Fruit fly (Drosophila melanogaster) whole organism, embryonic: ENCODE results near the gene CG34310.

Experiments
- Aef1 ChIP-seq: fragments of 200-800 bp; sonication (Bioruptor generic); IDR thresholded peaks from 3 replicates; pipeline ENCODE4 v1.3.6; 2022; ENCODE audit warnings: missing biosample characterization, missing genetic modification characterization
- B-H2 ChIP-seq: fragments of 200-800 bp; sonication (Bioruptor generic); optimal IDR thresholded peaks from 2 replicates; lab custom pipeline; 2018; ENCODE audit warnings: missing biosample characterization, mild to moderate bottlenecking, missing genetic modification characterization
- BtbVII ChIP-seq: fragments of 200-800 bp; sonication (Bioruptor generic); optimal IDR thresholded peaks from 3 replicates; lab custom pipeline; 2017; ENCODE audit warnings: missing biosample characterization, mild to moderate bottlenecking, missing genetic modification characterization
- CG10431 ChIP-seq: fragments of 200-800 bp; sonication (Bioruptor generic); optimal IDR thresholded peaks from 3 replicates; lab custom pipeline; 2018; ENCODE audit warnings: missing biosample characterization, mild to moderate bottlenecking, missing genetic modification characterization
- CG11247 ChIP-seq: fragments of 200-800 bp; sonication (Bioruptor generic); IDR thresholded peaks from 2 replicates; pipeline ENCODE4 v1.3.6; 2022; ENCODE audit warnings: missing biosample characterization, missing genetic modification characterization
- CG11723 ChIP-seq: fragments of 200-800 bp; sonication (Bioruptor generic); optimal IDR thresholded peaks from 2 replicates; lab custom pipeline; 2017; ENCODE audit warnings: missing biosample characterization, mild to moderate bottlenecking, missing genetic modification characterization
- CG12071 ChIP-seq: fragments of 200-800 bp; sonication (Bioruptor generic); optimal IDR thresholded peaks from 3 replicates; lab custom pipeline; 2018; ENCODE audit warnings: missing biosample characterization, mild to moderate bottlenecking, missing genetic modification characterization
- CG13424 ChIP-seq: fragments of 200-800 bp; sonication (Bioruptor generic); optimal IDR thresholded peaks from 2 replicates; lab custom pipeline; 2019; ENCODE audit warnings: missing biosample characterization, mild to moderate bottlenecking, missing genetic modification characterization, moderate library complexity
- CG16863 ChIP-seq: fragments of 200-800 bp; sonication (Bioruptor generic); optimal IDR thresholded peaks from 3 replicates; lab custom pipeline; 2016; ENCODE audit warnings: missing biosample characterization, missing genetic modification characterization
- CG17359 ChIP-seq: fragments of 200-800 bp; sonication (Bioruptor generic); optimal IDR thresholded peaks from 3 replicates; lab custom pipeline; 2018; ENCODE audit warnings: missing biosample characterization, mild to moderate bottlenecking, missing genetic modification characterization, moderate library complexity
- CG17385 ChIP-seq: fragments of 200-800 bp; sonication (Bioruptor generic); optimal IDR thresholded peaks from 3 replicates; lab custom pipeline; 2018; ENCODE audit warnings: missing biosample characterization, mild to moderate bottlenecking, missing genetic modification characterization
- CG18619 ChIP-seq: fragments of 200-800 bp; sonication (Bioruptor generic); optimal IDR thresholded peaks from 3 replicates; lab custom pipeline; 2017; ENCODE audit warnings: missing biosample characterization, mild to moderate bottlenecking, missing genetic modification characterization
- CG32772 ChIP-seq: fragments of 200-800 bp; sonication (Bioruptor generic); IDR thresholded peaks from 2 replicates; pipeline ENCODE4 v1.3.6; 2022; ENCODE audit warnings: missing biosample characterization, missing genetic modification characterization
- CG43689 ChIP-seq: fragments of 200-800 bp; sonication (Bioruptor generic); IDR thresholded peaks from 2 replicates; pipeline ENCODE4 v1.3.6; 2022; ENCODE audit warnings: missing biosample characterization, missing genetic modification characterization
- CG4854 ChIP-seq: fragments of 200-800 bp; sonication (Bioruptor generic); optimal IDR thresholded peaks from 2 replicates; lab custom pipeline; 2016; ENCODE audit warnings: missing biosample characterization, missing genetic modification characterization, inconsistent platforms
- CG7372 ChIP-seq: fragments of 200-800 bp; sonication (Bioruptor generic); IDR thresholded peaks from 2 replicates; pipeline ENCODE4 v1.3.6; 2022; ENCODE audit warnings: missing biosample characterization, missing genetic modification characterization
- CG8089 ChIP-seq: fragments of 200-800 bp; sonication (Bioruptor generic); optimal IDR thresholded peaks from 3 replicates; lab custom pipeline; 2016; ENCODE audit warnings: missing biosample characterization, missing genetic modification characterization
- CTCF ChIP-seq: fragments of 200-800 bp; sonication (Bioruptor generic); optimal IDR thresholded peaks from 2 replicates; lab custom pipeline; 2017; ENCODE audit warnings: missing biosample characterization, mild to moderate bottlenecking, missing genetic modification characterization, moderate library complexity
- CkIIα-i1 ChIP-seq: fragments of 200-800 bp; sonication (Bioruptor generic); IDR thresholded peaks from 2 replicates; pipeline ENCODE4 v1.3.6; 2022; ENCODE audit warnings: missing biosample characterization, missing genetic modification characterization
- D ChIP-seq, 2 experiments: fragments of 200-800 bp in 1 of 2; fragments of >200 bp in 1 of 2; sonication (Bioruptor generic) in 1 of 2; optimal IDR thresholded peaks; 2 replicates in 1 of 2; 3 replicates in 1 of 2; lab custom pipeline; 2017; ENCODE audit warnings: mild to moderate bottlenecking in 1 of 2, missing biosample characterization in 1 of 2, missing genetic modification characterization in 1 of 2, missing genetic modification reagents in 1 of 2
- Dll ChIP-seq: fragments of 200-800 bp; sonication (Bioruptor generic); IDR thresholded peaks from 4 replicates; pipeline ENCODE4 v1.3.6; 2022; ENCODE audit warnings: missing biosample characterization, missing genetic modification characterization; ENCODE audit not compliant: partially characterized antibody
- Doc3 ChIP-seq: fragments of 200-800 bp; sonication (Bioruptor generic); IDR thresholded peaks from 3 replicates; pipeline ENCODE4 v1.3.6; 2022; ENCODE audit warnings: missing biosample characterization, missing genetic modification characterization; ENCODE audit not compliant: partially characterized antibody
- ERR ChIP-seq: fragments of 200-800 bp; sonication (Bioruptor generic); optimal IDR thresholded peaks from 2 replicates; lab custom pipeline; 2016; ENCODE audit warnings: missing biosample characterization, missing genetic modification characterization
- Elba2 ChIP-seq: fragments of 200-800 bp; sonication (Bioruptor generic); optimal IDR thresholded peaks from 3 replicates; lab custom pipeline; 2016; ENCODE audit warnings: missing biosample characterization, missing genetic modification characterization
- HLHmδ ChIP-seq: fragments of 200-800 bp; sonication (Bioruptor generic); optimal IDR thresholded peaks from 2 replicates; lab custom pipeline; 2018; ENCODE audit warnings: missing biosample characterization, mild to moderate bottlenecking, missing genetic modification characterization, moderate library complexity
- Mad ChIP-seq: fragments of 200-800 bp; sonication (Bioruptor generic); optimal IDR thresholded peaks from 2 replicates; lab custom pipeline; 2016; ENCODE audit warnings: missing biosample characterization, missing genetic modification characterization
- Med ChIP-seq: fragments of 200-800 bp; sonication (Bioruptor generic); peaks from one replicate; lab custom pipeline; 2016; ENCODE audit warnings: missing biosample characterization, missing genetic modification characterization, mild to moderate bottlenecking, inconsistent platforms, moderate library complexity
- Oli ChIP-seq: fragments of 200-800 bp; sonication (Bioruptor generic); optimal IDR thresholded peaks from 2 replicates; lab custom pipeline; 2018; ENCODE audit warnings: missing biosample characterization, mild to moderate bottlenecking, missing genetic modification characterization, moderate library complexity
- Optix ChIP-seq: fragments of 200-800 bp; sonication (Bioruptor generic); IDR thresholded peaks from 3 replicates; pipeline ENCODE4 v1.3.6; 2022; ENCODE audit warnings: missing biosample characterization, missing genetic modification characterization
- Sry-β ChIP-seq: fragments of 200-800 bp; sonication (Bioruptor generic); optimal IDR thresholded peaks from 2 replicates; lab custom pipeline; 2018; ENCODE audit warnings: missing biosample characterization, mild to moderate bottlenecking, missing genetic modification characterization, moderate library complexity
- Xbp1 ChIP-seq: fragments of 200-800 bp; sonication (Bioruptor generic); optimal IDR thresholded peaks from 3 replicates; lab custom pipeline; 2016; ENCODE audit warnings: missing biosample characterization, mild to moderate bottlenecking, missing genetic modification characterization
- bowl ChIP-seq: fragments of 200-800 bp; sonication (Bioruptor generic); IDR thresholded peaks from 2 replicates; pipeline ENCODE4 v1.3.6; 2022; ENCODE audit warnings: missing biosample characterization, missing genetic modification characterization
- br ChIP-seq: fragments of >200 bp; optimal IDR thresholded peaks from 2 replicates; lab custom pipeline; 2017
- danr ChIP-seq: fragments of 200-800 bp; sonication (Bioruptor generic); IDR thresholded peaks from 2 replicates; pipeline ENCODE4 v1.3.6; 2022; ENCODE audit warnings: missing biosample characterization, missing genetic modification characterization
- dmrt11E ChIP-seq: fragments of 200-800 bp; sonication (Bioruptor generic); optimal IDR thresholded peaks from 3 replicates; lab custom pipeline; 2018; ENCODE audit warnings: missing biosample characterization, mild to moderate bottlenecking, missing genetic modification characterization, moderate library complexity
- dpn ChIP-seq, 2 experiments: fragments of 200-800 bp; sonication (Bioruptor generic); optimal IDR thresholded peaks; 3 replicates each; lab custom pipeline; 2016; ENCODE audit warnings: missing biosample characterization in 2 of 2, missing genetic modification characterization in 2 of 2
- fd102C ChIP-seq: fragments of 200-800 bp; sonication (Bioruptor generic); optimal IDR thresholded peaks from 2 replicates; lab custom pipeline; 2018; ENCODE audit warnings: missing biosample characterization, mild to moderate bottlenecking, missing genetic modification characterization, moderate library complexity
- gcm2 ChIP-seq: fragments of 200-800 bp; sonication (Bioruptor generic); optimal IDR thresholded peaks from 2 replicates; lab custom pipeline; 2016; ENCODE audit warnings: missing biosample characterization, missing genetic modification characterization
- gfzf ChIP-seq: fragments of 200-800 bp; sonication (Bioruptor generic); optimal IDR thresholded peaks from 2 replicates; lab custom pipeline; 2016; ENCODE audit warnings: missing biosample characterization, mild to moderate bottlenecking, missing genetic modification characterization, moderate library complexity
- ken ChIP-seq: fragments of 200-800 bp; sonication (Bioruptor generic); IDR thresholded peaks from 3 replicates; pipeline ENCODE4 v1.3.6; 2022; ENCODE audit warnings: missing biosample characterization, missing genetic modification characterization
- lola ChIP-seq, 3 experiments: fragments of >200 bp in 2 of 3; fragments of 200-800 bp in 1 of 3; sonication (Bioruptor generic) in 1 of 3; optimal IDR thresholded peaks; 2 replicates each; lab custom pipeline; 2017 to 2019; ENCODE audit warnings: missing biosample characterization in 3 of 3, missing genetic modification characterization in 3 of 3, mild to moderate bottlenecking in 1 of 3, moderate library complexity in 1 of 3
- oc ChIP-seq: fragments of 200-800 bp; sonication (Bioruptor generic); optimal IDR thresholded peaks from 2 replicates; lab custom pipeline; 2018; ENCODE audit warnings: missing biosample characterization, mild to moderate bottlenecking, missing genetic modification characterization, moderate library complexity
- pb ChIP-seq: fragments of 200-800 bp; sonication (Bioruptor generic); optimal IDR thresholded peaks from 3 replicates; lab custom pipeline; 2016; ENCODE audit warnings: missing biosample characterization, missing genetic modification characterization
- pita ChIP-seq: fragments of 200-800 bp; sonication (Bioruptor generic); optimal IDR thresholded peaks from 2 replicates; lab custom pipeline; 2017; ENCODE audit warnings: missing biosample characterization, mild to moderate bottlenecking, missing genetic modification characterization
- sens ChIP-seq: fragments of 200-800 bp; sonication (Bioruptor generic); peaks from one replicate; lab custom pipeline; 2016; ENCODE audit warnings: missing biosample characterization, missing genetic modification characterization
- sima ChIP-seq: fragments of 200-800 bp; sonication (Bioruptor generic); optimal IDR thresholded peaks from 2 replicates; lab custom pipeline; 2016; ENCODE audit warnings: missing biosample characterization, missing genetic modification characterization
- sr ChIP-seq: fragments of 200-800 bp; sonication (Bioruptor generic); IDR thresholded peaks from 3 replicates; pipeline ENCODE4 v1.3.6; 2022; ENCODE audit warnings: missing biosample characterization, missing genetic modification characterization
- stwl ChIP-seq: fragments of 200-800 bp; sonication (Bioruptor generic); optimal IDR thresholded peaks from 3 replicates; lab custom pipeline; 2018; ENCODE audit warnings: missing biosample characterization, mild to moderate bottlenecking, missing genetic modification characterization, moderate library complexity
- tap ChIP-seq: fragments of 200-800 bp; optimal IDR thresholded peaks from 3 replicates; lab custom pipeline; 2019; ENCODE audit warnings: missing biosample characterization, mild to moderate bottlenecking, missing genetic modification characterization, moderate library complexity
- yki ChIP-seq: fragments of >200 bp; optimal IDR thresholded peaks from 3 replicates; lab custom pipeline; 2018

CG34310 gene

DNA sequence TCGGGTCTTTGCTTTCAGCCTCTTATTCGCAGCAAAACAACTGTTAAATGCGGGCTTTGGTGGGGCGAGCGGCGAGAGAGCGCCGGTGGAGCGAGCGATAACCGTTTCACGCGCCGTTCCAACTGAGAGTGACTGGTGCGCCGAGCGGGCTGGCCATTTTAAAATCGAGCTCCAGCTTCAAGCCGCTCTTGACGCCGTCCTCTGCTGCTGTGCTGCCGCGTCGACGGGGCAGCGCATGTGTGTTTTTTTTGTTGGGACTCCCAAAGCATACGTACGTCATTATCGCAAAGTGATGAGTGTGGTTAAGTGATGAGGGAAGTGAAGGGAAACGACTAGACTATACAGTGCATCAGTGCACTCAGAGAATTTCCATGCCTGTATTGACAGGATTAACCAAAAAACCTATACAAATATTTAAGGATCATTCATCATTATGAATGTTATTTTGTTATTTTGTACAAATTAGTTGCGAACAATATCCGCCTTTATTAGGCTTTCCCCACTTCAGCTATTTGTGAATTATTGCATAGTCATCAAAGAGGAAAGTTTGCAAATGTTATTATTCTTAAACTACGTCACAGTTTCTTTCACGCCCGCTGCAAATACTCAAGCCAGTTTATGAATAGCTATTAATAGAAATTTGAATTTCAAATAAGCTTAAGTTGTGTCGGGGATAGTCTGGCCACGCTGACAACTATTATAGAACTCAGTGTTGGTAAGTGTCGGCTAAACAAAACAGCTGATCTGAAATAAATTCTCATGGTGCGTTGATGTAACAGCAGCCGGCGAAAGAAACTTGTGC lies 9.9 kb downstream of the CG34310 start, which contains the start of gene Spn27A (continued):
- no peak for TF ChIP-seq Doc3 (GFP tag; lab: Robert Waterston, UW)
- peak; percentile 64 for TF ChIP-seq Xbp1 (GFP tag; lab: Kevin White, UChicago)
- peak; percentile 95 for TF ChIP-seq Med (GFP tag; lab: Kevin White, UChicago)
- peak; percentile 78 for TF ChIP-seq B-H2 (GFP tag; lab: Kevin White, UChicago)
- no peak for TF ChIP-seq gcm2 (GFP tag; lab: Kevin White, UChicago)
- peak; percentile 43 for TF ChIP-seq dmrt11E (tag; lab: Kevin White, UChicago)
- TF ChIP-seq stwl (tag; lab: Kevin White, UChicago), result peak; percentile 90
- TF ChIP-seq br, result no peak
- peak; percentile 19 for TF ChIP-seq Elba2
- no peak for TF ChIP-seq bowl (GFP tag; lab: Robert Waterston, UW)
- TF ChIP-seq dpn (GFP tag; optimal IDR thresholded peaks at IDR 0.05; lab: Kevin White, UChicago), result peak; percentile 17 to 59
- no peak for TF ChIP-seq CG43689 (GFP tag; lab: Robert Waterston, UW)
- TF ChIP-seq CG18619 (GFP tag; lab: Kevin White, UChicago), result no peak
- TF ChIP-seq Oli (tag; lab: Kevin White, UChicago), result peak; percentile 63
- peak; percentile 31 for TF ChIP-seq CTCF (GFP tag; lab: Kevin White, UChicago)
- TF ChIP-seq CG10431, result no peak
- TF ChIP-seq CkIIα-i1 (GFP tag; lab: Robert Waterston, UW), result no peak
- TF ChIP-seq ERR, result peak; percentile 19
- peak; percentile 64 for TF ChIP-seq BtbVII (GFP tag; lab: Kevin White, UChicago)
- peak; percentile 35 for TF ChIP-seq CG4854 (GFP tag; lab: Kevin White, UChicago)
- TF ChIP-seq CG16863 (GFP tag; lab: Kevin White, UChicago), result peak; percentile 52
- no peak for TF ChIP-seq HLHmδ
- TF ChIP-seq sr, result no peak
- TF ChIP-seq sens, result peak; percentile 97
- no peak for TF ChIP-seq yki (lab: Kevin White, UChicago)
- peak; percentile 61 for TF ChIP-seq CG13424 (tag; lab: Kevin White, UChicago)
- peak; percentile 39; the same call in 1 of the 2 replicates for TF ChIP-seq CG32772 (GFP tag; lab: Robert Waterston, UW)
- peak; percentile 70 for TF ChIP-seq CG17359 (tag; lab: Kevin White, UChicago)
- TF ChIP-seq CG8089 (GFP tag; lab: Kevin White, UChicago), result peak; percentile 40
- TF ChIP-seq Optix (GFP tag; lab: Robert Waterston, UW), result no peak; the same call in 2 of the 3 replicates
- TF ChIP-seq CG11247 (GFP tag; lab: Robert Waterston, UW), result 0 out of 2 replicates have a peak, but pooled peaks have one; percentile 21
- TF ChIP-seq Dll, result 0 out of 4 replicates have a peak, but pooled peaks have one; percentile 28
- TF ChIP-seq CG17385, result peak; percentile 56
- no peak for TF ChIP-seq D (optimal IDR thresholded peaks at IDR 0.05; lab: Kevin White, UChicago)
- TF ChIP-seq D (GFP tag; optimal IDR thresholded peaks at IDR 0.05; lab: Kevin White, UChicago), result peak; percentile 60
- TF ChIP-seq pita (GFP tag; lab: Kevin White, UChicago), result no peak
- TF ChIP-seq oc (tag; lab: Kevin White, UChicago), result peak; percentile 66
- no peak for TF ChIP-seq danr (GFP tag; lab: Robert Waterston, UW)
- no peak for TF ChIP-seq sima (GFP tag; lab: Kevin White, UChicago)
- TF ChIP-seq Sry-β, result peak; percentile 54
- TF ChIP-seq lola (GFP tag; optimal IDR thresholded peaks at IDR 0.05; lab: Kevin White, UChicago), result peak in 1 of 3 experiments; percentile 59
- no peak for TF ChIP-seq fd102C (GFP tag; lab: Kevin White, UChicago)
- no peak for TF ChIP-seq CG12071 (GFP tag; lab: Kevin White, UChicago)
- TF ChIP-seq gfzf (GFP tag; lab: Kevin White, UChicago), result peak; percentile 57
- peak; percentile 32 for TF ChIP-seq pb (GFP tag; lab: Kevin White, UChicago)
- no peak for TF ChIP-seq CG7372 (GFP tag; lab: Robert Waterston, UW)
- peak; percentile 35 for TF ChIP-seq CG11723
- no peak for TF ChIP-seq Mad (GFP tag; lab: Kevin White, UChicago)
- TF ChIP-seq Aef1 (GFP tag; lab: Robert Waterston, UW), result peak; percentile 35; the same call in 1 of the 3 replicates
- TF ChIP-seq tap, result no peak
- TF ChIP-seq ken (GFP tag; lab: Robert Waterston, UW), result peak; percentile 50; the same call in 2 of the 3 replicates
